Fruit fly (Drosophila melanogaster): Measurements from ENCODE around the gene mamo.

Gene mamo

DNA sequence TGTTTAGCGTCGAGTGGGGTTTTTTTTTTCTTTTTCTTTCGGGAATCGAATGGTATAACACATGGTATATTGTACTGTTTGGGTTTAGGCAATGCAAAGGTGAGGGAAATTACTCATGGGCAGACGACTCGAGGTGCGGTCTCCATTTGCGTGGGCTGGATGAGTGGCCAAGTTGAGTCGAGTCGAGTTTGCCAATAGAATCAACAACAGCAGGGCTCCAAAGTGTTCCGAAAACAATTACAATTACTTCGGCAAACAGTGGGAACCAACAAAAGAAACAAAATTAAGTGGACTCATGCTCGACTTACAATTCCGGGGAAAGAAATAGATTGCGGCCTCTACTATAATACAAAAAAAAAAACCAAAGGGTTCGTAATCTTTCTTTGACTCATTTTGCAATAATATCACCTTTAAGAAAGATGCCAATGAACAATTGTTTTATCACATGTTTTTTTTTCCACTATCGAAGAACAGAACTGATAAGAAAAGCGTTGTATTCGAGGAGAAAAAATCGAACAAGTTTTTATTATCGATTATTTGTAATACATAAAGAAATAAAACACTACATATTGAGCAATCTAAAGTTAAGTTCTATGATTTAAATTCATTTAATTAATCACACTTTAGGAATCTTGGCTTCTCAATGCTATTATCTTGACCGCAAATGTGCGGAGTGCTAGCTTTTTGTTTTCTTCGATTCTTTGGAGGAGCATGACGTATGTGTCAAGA lies 169.9 kb downstream of the mamo start (continued):
- TF ChIP-seq fu2 (GFP tag; optimal IDR thresholded peaks at IDR 0.05) (no peak), lab (GFP tag; optimal IDR thresholded peaks at IDR 0.05) (peak; percentile 37), CTCF (GFP tag; optimal IDR thresholded peaks at IDR 0.05) (no peak), cg (GFP tag; optimal IDR thresholded peaks at IDR 0.05) (no peak), odd (GFP tag; optimal IDR thresholded peaks at IDR 0.05) (no peak), CkIIα-i1 (GFP tag; IDR thresholded peaks at IDR 0.05) (no peak), gem (tag; optimal IDR thresholded peaks at IDR 0.05) (peak; percentile 54), rib (GFP tag; IDR thresholded peaks at IDR 0.05) (no peak), CG17186 (GFP tag; optimal IDR thresholded peaks at IDR 0.05) (no peak), ase (GFP tag; IDR thresholded peaks at IDR 0.05) (no peak), Taf1 (GFP tag; IDR thresholded peaks at IDR 0.05) (no peak), BtbVII (GFP tag; optimal IDR thresholded peaks at IDR 0.05) (no peak), CG10979 (tag; optimal IDR thresholded peaks at IDR 0.05) (peak; percentile 11), gcm (GFP tag; optimal IDR thresholded peaks at IDR 0.05) (no peak), Doc3 (GFP tag; IDR thresholded peaks at IDR 0.05; ENCODE audit: partially characterized antibody) (no peak), Sry-β (GFP tag; optimal IDR thresholded peaks at IDR 0.05) (no peak), CG3847 (GFP tag; IDR thresholded peaks at IDR 0.05) (no peak), CG14441 (GFP tag; IDR thresholded peaks at IDR 0.05) (no peak), Spps (tag; optimal IDR thresholded peaks at IDR 0.05) (no peak), crol (GFP tag; IDR thresholded peaks at IDR 0.05) (no peak), Lpt (GFP tag; optimal IDR thresholded peaks at IDR 0.05) (no peak), CG4730 (GFP tag; IDR thresholded peaks at IDR 0.05) (no peak), CG6791 (GFP tag; IDR thresholded peaks at IDR 0.05; ENCODE audit: partially characterized antibody) (no peak), Bdp1 (GFP tag; optimal IDR thresholded peaks at IDR 0.05) (no peak), exex (tag; optimal IDR thresholded peaks at IDR 0.05) (no peak), lmd (GFP tag; IDR thresholded peaks at IDR 0.05) (no peak), Hey (tag; optimal IDR thresholded peaks at IDR 0.05) (no peak), Dfd (GFP tag; optimal IDR thresholded peaks at IDR 0.05) (no peak), disco-r (GFP tag; optimal IDR thresholded peaks at IDR 0.05) (no peak), CG11695 (GFP tag; IDR thresholded peaks at IDR 0.05) (no peak), MESR4 (GFP tag; optimal IDR thresholded peaks at IDR 0.05) (no peak), sens (GFP tag) (peak; percentile 85), row (GFP tag; IDR thresholded peaks at IDR 0.05) (0 out of 3 replicates have a peak, but pooled peaks have one; percentile 17), HLH4C (GFP tag; IDR thresholded peaks at IDR 0.05; ENCODE audit: partially characterized antibody) (no peak), ato (GFP tag; IDR thresholded peaks at IDR 0.05; ENCODE audit: partially characterized antibody) (no peak), tgo (GFP tag; IDR thresholded peaks at IDR 0.05) (no peak), phol (tag; optimal IDR thresholded peaks at IDR 0.05) (peak; percentile 34), Hr3 (GFP tag; optimal IDR thresholded peaks at IDR 0.05) (peak; percentile 18), shn (GFP tag; optimal IDR thresholded peaks at IDR 0.05) (no peak), p53 (GFP tag; optimal IDR thresholded peaks at IDR 0.05) (no peak), CG9437 (GFP tag; optimal IDR thresholded peaks at IDR 0.05) (peak; percentile 27), repo (GFP tag; optimal IDR thresholded peaks at IDR 0.05) (no peak), CG1233 (GFP tag; optimal IDR thresholded peaks at IDR 0.05) (peak; percentile 37), B-H2 (GFP tag; optimal IDR thresholded peaks at IDR 0.05) (no peak), CG13287 (GFP tag; IDR thresholded peaks at IDR 0.05; ENCODE audit: partially characterized antibody) (no peak), CG32767 (GFP tag; IDR thresholded peaks at IDR 0.05) (no peak), Blimp-1 (GFP tag; optimal IDR thresholded peaks at IDR 0.05) (no peak), ham (GFP tag; IDR thresholded peaks at IDR 0.05) (no peak), CG17568 (GFP tag; optimal IDR thresholded peaks at IDR 0.05) (peak; percentile 21), Tbp (GFP tag; optimal IDR thresholded peaks at IDR 0.05) (no peak), NC2β (GFP tag; optimal IDR thresholded peaks at IDR 0.05) (no peak)

All from whole organism, embryonic.